Fruit fly (Drosophila melanogaster) whole organism, embryonic: ENCODE measurements around the gene CG32599.

Source experiments
- Aef1 ChIP-seq: fragments of 200-800 bp; sonication (Bioruptor generic); IDR thresholded peaks from 3 replicates; pipeline ENCODE4 v1.3.6; 2022; ENCODE audit warnings: missing biosample characterization, missing genetic modification characterization
- CG10147 ChIP-seq: fragments of 200-800 bp; sonication (Bioruptor generic); optimal IDR thresholded peaks from 2 replicates; lab custom pipeline; 2019; ENCODE audit warnings: missing biosample characterization, mild to moderate bottlenecking, missing genetic modification characterization, moderate library complexity
- CG10462 ChIP-seq: fragments of 200-800 bp; sonication (Bioruptor generic); optimal IDR thresholded peaks from 2 replicates; lab custom pipeline; 2016; ENCODE audit warnings: missing biosample characterization, missing genetic modification characterization
- CG11093 ChIP-seq: fragments of 200-800 bp; sonication (Bioruptor generic); IDR thresholded peaks from 3 replicates; pipeline ENCODE4 v1.3.6; 2022; ENCODE audit warnings: missing biosample characterization, missing genetic modification characterization
- CG12104 ChIP-seq: fragments of 200-800 bp; sonication (Bioruptor generic); optimal IDR thresholded peaks from 3 replicates; lab custom pipeline; 2016; ENCODE audit warnings: missing biosample characterization, missing genetic modification characterization
- CG12219 ChIP-seq: fragments of 200-800 bp; sonication (Bioruptor generic); optimal IDR thresholded peaks from 3 replicates; lab custom pipeline; 2018; ENCODE audit warnings: missing biosample characterization, mild to moderate bottlenecking, missing genetic modification characterization
- CG12236 ChIP-seq: fragments of 200-800 bp; sonication (Bioruptor generic); optimal IDR thresholded peaks from 2 replicates; lab custom pipeline; 2016; ENCODE audit warnings: missing biosample characterization, missing genetic modification characterization
- CG12942 ChIP-seq: fragments of 200-800 bp; sonication (Bioruptor generic); optimal IDR thresholded peaks from 3 replicates; lab custom pipeline; 2016; ENCODE audit warnings: missing biosample characterization, missing genetic modification characterization
- CG13624 ChIP-seq: fragments of 200-800 bp; sonication (Bioruptor generic); optimal IDR thresholded peaks from 2 replicates; lab custom pipeline; 2016; ENCODE audit warnings: missing biosample characterization, missing genetic modification characterization
- CG15269 ChIP-seq: fragments of 200-800 bp; sonication (Bioruptor generic); optimal IDR thresholded peaks from 2 replicates; lab custom pipeline; 2018; ENCODE audit warnings: missing biosample characterization, mild to moderate bottlenecking, missing genetic modification characterization, moderate library complexity
- CG16863 ChIP-seq: fragments of 200-800 bp; sonication (Bioruptor generic); optimal IDR thresholded peaks from 3 replicates; lab custom pipeline; 2016; ENCODE audit warnings: missing biosample characterization, missing genetic modification characterization
- CG17361 ChIP-seq: fragments of 200-800 bp; sonication (Bioruptor generic); IDR thresholded peaks from 3 replicates; pipeline ENCODE4 v1.3.6; 2022; ENCODE audit warnings: missing biosample characterization, missing genetic modification characterization
- CG17802 ChIP-seq: fragments of 200-800 bp; sonication (Bioruptor generic); optimal IDR thresholded peaks from 2 replicates; lab custom pipeline; 2018; ENCODE audit warnings: missing biosample characterization, mild to moderate bottlenecking, missing genetic modification characterization, moderate library complexity
- CG17829 ChIP-seq: fragments of 200-800 bp; optimal IDR thresholded peaks from 2 replicates; lab custom pipeline; 2019; ENCODE audit warnings: missing biosample characterization, mild to moderate bottlenecking, missing genetic modification characterization, moderate library complexity
- CG2129 ChIP-seq: fragments of 200-800 bp; sonication (Bioruptor generic); IDR thresholded peaks from 2 replicates; pipeline ENCODE4 v1.3.6; 2022; ENCODE audit warnings: missing biosample characterization, missing genetic modification characterization; ENCODE audit not compliant: partially characterized antibody
- CG2875 ChIP-seq: fragments of 200-800 bp; sonication (Bioruptor generic); optimal IDR thresholded peaks from 2 replicates; lab custom pipeline; 2017; ENCODE audit warnings: missing biosample characterization, mild to moderate bottlenecking, missing genetic modification characterization, missing genetic modification reagents
- CG31388 ChIP-seq: fragments of 200-800 bp; sonication (Bioruptor generic); optimal IDR thresholded peaks from 2 replicates; lab custom pipeline; 2016; ENCODE audit warnings: missing biosample characterization, missing genetic modification characterization
- CG32532 ChIP-seq: fragments of 200-800 bp; sonication (Bioruptor generic); IDR thresholded peaks from 2 replicates; pipeline ENCODE4 v1.3.6; 2022; ENCODE audit warnings: missing biosample characterization, missing genetic modification characterization
- CG33557 ChIP-seq: fragments of 200-800 bp; sonication (Bioruptor generic); optimal IDR thresholded peaks from 2 replicates; lab custom pipeline; 2019; ENCODE audit warnings: missing biosample characterization, mild to moderate bottlenecking, missing genetic modification characterization, moderate library complexity
- CG4328 ChIP-seq: fragments of 200-800 bp; sonication (Bioruptor generic); optimal IDR thresholded peaks from 3 replicates; lab custom pipeline; 2017; ENCODE audit warnings: missing biosample characterization, missing genetic modification reagents, missing genetic modification characterization
- CG4360 ChIP-seq: fragments of 200-800 bp; sonication (Bioruptor generic); IDR thresholded peaks from 2 replicates; pipeline ENCODE4 v1.3.6; 2022; ENCODE audit warnings: missing biosample characterization, missing genetic modification characterization
- CG43689 ChIP-seq: fragments of 200-800 bp; sonication (Bioruptor generic); IDR thresholded peaks from 2 replicates; pipeline ENCODE4 v1.3.6; 2022; ENCODE audit warnings: missing biosample characterization, missing genetic modification characterization
- CG4707 ChIP-seq: fragments of 200-800 bp; sonication (Bioruptor generic); optimal IDR thresholded peaks from 2 replicates; lab custom pipeline; 2018; ENCODE audit warnings: missing biosample characterization, mild to moderate bottlenecking, missing genetic modification characterization, moderate library complexity
- CG4854 ChIP-seq: fragments of 200-800 bp; sonication (Bioruptor generic); optimal IDR thresholded peaks from 2 replicates; lab custom pipeline; 2016; ENCODE audit warnings: missing biosample characterization, missing genetic modification characterization, inconsistent platforms
- CG6254 ChIP-seq: fragments of 200-800 bp; sonication (Bioruptor generic); optimal IDR thresholded peaks from 3 replicates; lab custom pipeline; 2017; ENCODE audit warnings: mild to moderate bottlenecking, missing biosample characterization, missing genetic modification reagents, missing genetic modification characterization
- CG6765 ChIP-seq: fragments of 200-800 bp; sonication (Bioruptor generic); optimal IDR thresholded peaks from 3 replicates; lab custom pipeline; 2017; ENCODE audit warnings: missing biosample characterization, mild to moderate bottlenecking, missing genetic modification characterization
- CG7372 ChIP-seq: fragments of 200-800 bp; sonication (Bioruptor generic); IDR thresholded peaks from 2 replicates; pipeline ENCODE4 v1.3.6; 2022; ENCODE audit warnings: missing biosample characterization, missing genetic modification characterization
- CG8478 ChIP-seq: fragments of >200 bp; optimal IDR thresholded peaks from 2 replicates; lab custom pipeline; 2018
- CG9215 ChIP-seq: fragments of 200-800 bp; sonication (Bioruptor generic); IDR thresholded peaks from 2 replicates; pipeline ENCODE4 v1.3.6; 2022; ENCODE audit warnings: missing biosample characterization, missing genetic modification characterization
- HmgD ChIP-seq: fragments of 200-800 bp; sonication (Bioruptor generic); optimal IDR thresholded peaks from 3 replicates; lab custom pipeline; 2016; ENCODE audit warnings: missing biosample characterization, missing genetic modification characterization
- Jarid2 ChIP-seq: fragments of 200-800 bp; sonication (Bioruptor generic); optimal IDR thresholded peaks from 3 replicates; lab custom pipeline; 2017; ENCODE audit warnings: mild to moderate bottlenecking, missing biosample characterization, missing genetic modification reagents, missing genetic modification characterization
- Meics ChIP-seq: fragments of 200-800 bp; sonication (Bioruptor generic); optimal IDR thresholded peaks from 2 replicates; lab custom pipeline; 2017; ENCODE audit warnings: missing biosample characterization, mild to moderate bottlenecking, missing genetic modification characterization
- NC2α ChIP-seq: fragments of 200-800 bp; sonication (Bioruptor generic); optimal IDR thresholded peaks from 2 replicates; lab custom pipeline; 2016; ENCODE audit warnings: missing biosample characterization, missing genetic modification characterization
- abd-A ChIP-seq: fragments of 200-800 bp; sonication (Bioruptor generic); optimal IDR thresholded peaks from 3 replicates; lab custom pipeline; 2019; ENCODE audit warnings: missing biosample characterization, mild to moderate bottlenecking, missing genetic modification characterization, moderate library complexity
- ap ChIP-seq: fragments of 200-800 bp; sonication (Bioruptor generic); IDR thresholded peaks from 2 replicates; pipeline ENCODE4 v1.3.6; 2022; ENCODE audit warnings: missing biosample characterization, missing genetic modification characterization
- az2 ChIP-seq: fragments of 200-800 bp; sonication (Bioruptor generic); optimal IDR thresholded peaks from 3 replicates; lab custom pipeline; 2016; ENCODE audit warnings: missing biosample characterization, missing genetic modification characterization
- chm ChIP-seq: fragments of 200-800 bp; sonication (Bioruptor generic); IDR thresholded peaks from 2 replicates; pipeline ENCODE4 v1.3.6; 2022; ENCODE audit warnings: missing biosample characterization, missing genetic modification characterization
- corto ChIP-seq: fragments of 200-800 bp; sonication (Bioruptor generic); optimal IDR thresholded peaks from 2 replicates; lab custom pipeline; 2016; ENCODE audit warnings: missing biosample characterization, mild to moderate bottlenecking, missing genetic modification characterization, moderate library complexity
- fd102C ChIP-seq: fragments of 200-800 bp; sonication (Bioruptor generic); optimal IDR thresholded peaks from 2 replicates; lab custom pipeline; 2018; ENCODE audit warnings: missing biosample characterization, mild to moderate bottlenecking, missing genetic modification characterization, moderate library complexity
- fd3F ChIP-seq: fragments of 200-800 bp; sonication (Bioruptor generic); optimal IDR thresholded peaks from 2 replicates; lab custom pipeline; 2018; ENCODE audit warnings: missing biosample characterization, mild to moderate bottlenecking, missing genetic modification characterization, moderate library complexity
- fru ChIP-seq: fragments of >200 bp; optimal IDR thresholded peaks from 2 replicates; lab custom pipeline; 2017
- inv ChIP-seq: fragments of 200-800 bp; sonication (Bioruptor generic); IDR thresholded peaks from 2 replicates; pipeline ENCODE4 v1.3.6; 2022; ENCODE audit warnings: missing biosample characterization, missing genetic modification characterization; ENCODE audit not compliant: partially characterized antibody
- lab ChIP-seq: fragments of 200-800 bp; sonication (Bioruptor generic); optimal IDR thresholded peaks from 3 replicates; lab custom pipeline; 2017; ENCODE audit warnings: missing biosample characterization, missing genetic modification characterization, mild to moderate bottlenecking, moderate library complexity, missing genetic modification reagents
- onecut ChIP-seq: fragments of 200-800 bp; sonication (Bioruptor generic); IDR thresholded peaks from 2 replicates; pipeline ENCODE4 v1.3.6; 2022; ENCODE audit warnings: missing biosample characterization, missing genetic modification characterization
- seq ChIP-seq: fragments of 200-800 bp; sonication (Bioruptor generic); IDR thresholded peaks from 2 replicates; pipeline ENCODE4 v1.3.6; 2022; ENCODE audit warnings: missing biosample characterization, missing genetic modification characterization
- slp2 ChIP-seq: fragments of 200-800 bp; sonication (Bioruptor generic); optimal IDR thresholded peaks from 2 replicates; lab custom pipeline; 2016; ENCODE audit warnings: missing biosample characterization, missing genetic modification characterization
- ssp ChIP-seq: fragments of 200-800 bp; sonication (Bioruptor generic); IDR thresholded peaks from 2 replicates; pipeline ENCODE4 v1.3.6; 2022; ENCODE audit warnings: missing biosample characterization, missing genetic modification characterization
- tin ChIP-seq: fragments of 200-800 bp; sonication (Bioruptor generic); optimal IDR thresholded peaks from 3 replicates; lab custom pipeline; 2016; ENCODE audit warnings: missing biosample characterization, missing genetic modification characterization
- unc-4 ChIP-seq: fragments of 200-800 bp; sonication (Bioruptor generic); IDR thresholded peaks from 2 replicates; pipeline ENCODE4 v1.3.6; 2022; ENCODE audit warnings: missing biosample characterization, missing genetic modification characterization; ENCODE audit not compliant: partially characterized antibody
- vnd ChIP-seq: fragments of 200-800 bp; sonication (Bioruptor generic); IDR thresholded peaks from 3 replicates; pipeline ENCODE4 v1.3.6; 2022; ENCODE audit warnings: missing biosample characterization, missing genetic modification characterization; ENCODE audit not compliant: partially characterized antibody
- vvl ChIP-seq: fragments of 200-800 bp; sonication (Bioruptor generic); IDR thresholded peaks from 2 replicates; pipeline ENCODE4 v1.3.6; 2022; ENCODE audit warnings: missing biosample characterization, missing genetic modification characterization

CG32599 gene

dm6 chrX:14237873-14238394, 5.6 kb upstream of the CG32599 start, which contains the start of the genes Fbxl4 and Dus2 (continued):
- TF ChIP-seq unc-4 (peak; percentile 14; the same call in 1 of the 2 replicates), ssp (GFP tag; lab: Robert Waterston, UW) (peak; percentile 85), corto (GFP tag; lab: Kevin White, UChicago) (no peak), CG12104 (GFP tag; lab: Kevin White, UChicago) (peak; percentile 91), CG9215 (GFP tag; lab: Robert Waterston, UW) (peak; percentile 84), inv (GFP tag; lab: Robert Waterston, UW) (peak; percentile 26; the same call in 1 of the 2 replicates), seq (peak; percentile 87), chm (GFP tag; lab: Robert Waterston, UW) (peak; percentile 95), CG10462 (peak; percentile 91), CG15269 (tag; lab: Kevin White, UChicago) (peak; percentile 88), CG17829 (tag; lab: Kevin White, UChicago) (peak; percentile 92), fd102C (GFP tag; lab: Kevin White, UChicago) (peak; percentile 49), fru (lab: Kevin White, UChicago) (no peak), az2 (peak; percentile 95), abd-A (tag; lab: Kevin White, UChicago) (no peak), CG31388 (GFP tag; lab: Kevin White, UChicago) (peak; percentile 78), CG17802 (tag; lab: Kevin White, UChicago) (peak; percentile 77), slp2 (GFP tag; lab: Kevin White, UChicago) (peak; percentile 88), Aef1 (GFP tag; lab: Robert Waterston, UW) (peak; percentile 91), CG17361 (GFP tag; lab: Robert Waterston, UW) (peak; percentile 96), HmgD (peak; percentile 67), CG8478 (lab: Kevin White, UChicago) (no peak), CG11093 (GFP tag; lab: Robert Waterston, UW) (peak; percentile 85), CG4360 (0 out of 2 replicates have a peak, but pooled peaks have one; percentile 43), CG13624 (GFP tag; lab: Kevin White, UChicago) (peak; percentile 93), CG12236 (GFP tag; lab: Kevin White, UChicago) (peak; percentile 70), CG7372 (GFP tag; lab: Robert Waterston, UW) (peak; percentile 90), CG6254 (GFP tag; lab: Kevin White, UChicago) (peak; percentile 78), NC2α (GFP tag; lab: Kevin White, UChicago) (peak; percentile 63), vvl (GFP tag; lab: Robert Waterston, UW) (peak; percentile 94), tin (GFP tag; lab: Kevin White, UChicago) (peak; percentile 97), CG4707 (GFP tag; lab: Kevin White, UChicago) (peak; percentile 60), CG6765 (GFP tag; lab: Kevin White, UChicago) (peak; percentile 85), CG12219 (GFP tag; lab: Kevin White, UChicago) (peak; percentile 83), CG10147 (GFP tag; lab: Kevin White, UChicago) (peak; percentile 91), CG16863 (GFP tag; lab: Kevin White, UChicago) (peak; percentile 91), CG32532 (GFP tag; lab: Robert Waterston, UW) (peak; percentile 92), CG4328 (peak; percentile 89), CG2875 (GFP tag; lab: Kevin White, UChicago) (peak; percentile 82), fd3F (GFP tag; lab: Kevin White, UChicago) (peak; percentile 85), CG43689 (GFP tag; lab: Robert Waterston, UW) (peak; percentile 78), Jarid2 (GFP tag; lab: Kevin White, UChicago) (no peak), CG4854 (GFP tag; lab: Kevin White, UChicago) (peak; percentile 89), ap (GFP tag; lab: Robert Waterston, UW) (peak; percentile 91), onecut (GFP tag; lab: Robert Waterston, UW) (peak; percentile 87), vnd (GFP tag; lab: Robert Waterston, UW) (peak; percentile 42; the same call in 1 of the 3 replicates), CG2129 (GFP tag; lab: Robert Waterston, UW) (no peak), CG12942 (GFP tag; lab: Kevin White, UChicago) (peak; percentile 91), lab (peak; percentile 92), Meics (GFP tag; lab: Kevin White, UChicago) (peak; percentile 91), CG33557 (peak; percentile 83)
